Worm (Caenorhabditis elegans) whole organism, young adult: Measurements from ENCODE around the gene C27C12.4.

Experiments
- Y67H2A.10 ChIP-seq: fragments of 200-800 bp; sonication (Bioruptor generic); conservative IDR thresholded peaks from 2 replicates; pipeline ENCODE4 v1.3.6; 2022; ENCODE audit warnings: missing genetic modification reagents, missing genetic modification characterization, missing compliant biosample characterization
- attf-6 ChIP-seq: fragments of 200-800 bp; sonication (Bioruptor generic); IDR thresholded peaks from 2 replicates; pipeline ENCODE4 v1.3.6; 2022; ENCODE audit warnings: missing genetic modification reagents, missing genetic modification characterization, missing compliant biosample characterization
- die-1 ChIP-seq: sonication (generic microtip); optimal IDR thresholded peaks from 2 replicates; lab custom pipeline; 2016; ENCODE audit warnings: missing genotype, mild to moderate bottlenecking, missing genetic modification characterization, missing compliant biosample characterization
- madf-6 ChIP-seq: fragments of 200-800 bp; sonication (Bioruptor generic); IDR thresholded peaks from 2 replicates; pipeline ENCODE4 v1.3.6; 2022; ENCODE audit warnings: missing genetic modification reagents, missing genetic modification characterization, missing compliant biosample characterization
- snpc-4 ChIP-seq, 5 experiments: fragments of 150-350 bp in 1 of 5; sonication (generic microtip) in 4 of 5; optimal IDR thresholded peaks; 2 replicates each; lab custom pipeline; 2014 to 2018; ENCODE audit warnings: missing genetic modification characterization in 5 of 5, missing biosample characterization in 3 of 5, antibody characterized with exemption in 2 of 5, mild to moderate bottlenecking in 2 of 5, missing compliant biosample characterization in 2 of 5, missing genotype in 2 of 5, moderate library complexity in 2 of 5, missing genetic modification reagents in 1 of 5
- tbx-9 ChIP-seq: sonication (generic microtip); optimal IDR thresholded peaks from 2 replicates; lab custom pipeline; 2016; ENCODE audit warnings: borderline replicate concordance, missing genetic modification characterization, inconsistent platforms, missing compliant biosample characterization

ce11 chrX:14842846-14843369 is 11.0 kb upstream of the C27C12.4 start:
- TF ChIP-seq Y67H2A.10 = no peak
- no peak for TF ChIP-seq snpc-4 (GFP tag; optimal IDR thresholded peaks at IDR 0.05; lab: Kevin White, UChicago)
- TF ChIP-seq snpc-4 (tag; optimal IDR thresholded peaks at IDR 0.05; lab: Kevin White, UChicago) = no peak
- no peak for TF ChIP-seq tbx-9
- no peak for TF ChIP-seq madf-6 (GFP tag; lab: Robert Waterston, UW)
- TF ChIP-seq attf-6 = no peak
- TF ChIP-seq die-1 = no peak
